Fruit fly (Drosophila melanogaster): Measurements from ENCODE around the gene Cpr66D.

Cpr66D gene

DNA sequence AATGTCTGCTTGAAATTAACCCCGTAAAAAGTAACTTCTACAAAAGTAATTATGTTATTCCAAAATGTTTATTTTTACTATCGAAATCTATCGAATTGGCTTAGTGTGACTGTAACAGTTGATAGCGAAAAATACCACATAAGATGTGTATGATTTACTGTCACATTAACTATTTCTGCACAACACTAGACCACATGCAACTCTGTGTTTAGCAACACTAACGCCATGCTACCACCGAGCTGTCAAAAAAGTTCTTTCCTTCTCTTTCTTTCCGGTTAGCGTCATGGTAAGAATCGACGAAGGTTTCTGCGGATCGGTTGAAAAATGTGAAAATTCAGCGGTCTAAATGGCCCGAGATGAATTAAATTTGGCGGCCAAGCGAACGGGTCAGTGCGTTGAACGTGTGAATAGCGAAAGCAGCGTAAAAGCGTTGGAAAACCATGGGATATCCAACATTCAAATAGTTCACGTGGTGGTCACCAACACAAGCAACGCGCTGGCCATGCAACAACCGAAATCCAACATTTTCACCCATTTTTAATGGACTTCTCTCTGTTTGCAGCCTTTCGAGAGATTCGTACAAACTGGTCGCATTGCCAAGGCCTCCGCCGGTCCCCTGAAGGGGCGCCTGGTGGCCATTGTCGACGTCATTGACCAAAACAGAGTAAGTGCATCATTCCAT is 39.3 kb upstream of the Cpr66D start, which contains the start of the genes Nelf-E and RpL14 (continued):
- TF ChIP-seq CG9215 (GFP tag; IDR thresholded peaks at IDR 0.05) (peak; percentile 77), Neu2 (GFP tag; optimal IDR thresholded peaks at IDR 0.05; ENCODE audit: borderline replicate concordance) (peak; percentile 83), CkIIα-i1 (GFP tag; IDR thresholded peaks at IDR 0.05) (0 out of 2 replicates have a peak, but pooled peaks have one; percentile 29), gcm (GFP tag; optimal IDR thresholded peaks at IDR 0.05) (peak; percentile 92), kay (GFP tag; optimal IDR thresholded peaks at IDR 0.05) (no peak), CG8290 (GFP tag; optimal IDR thresholded peaks at IDR 0.05) (no peak), CG8290 (tag; optimal IDR thresholded peaks at IDR 0.05) (peak; percentile 89 to 99), Xbp1 (GFP tag; optimal IDR thresholded peaks at IDR 0.05) (peak; percentile 93), CG32767 (GFP tag; IDR thresholded peaks at IDR 0.05) (peak; percentile 73; the same call in 1 of the 2 replicates), mld (GFP tag; IDR thresholded peaks at IDR 0.05; ENCODE audit: partially characterized antibody) (no peak), hb (GFP tag; IDR thresholded peaks at IDR 0.05; ENCODE audit: partially characterized antibody) (no peak), CTCF (GFP tag; optimal IDR thresholded peaks at IDR 0.05) (peak; percentile 70), gro (GFP tag; optimal IDR thresholded peaks at IDR 0.05) (peak; percentile 97), Spps (tag; optimal IDR thresholded peaks at IDR 0.05) (peak; percentile 81), Ada2b (GFP tag; IDR thresholded peaks at IDR 0.05) (peak; percentile 74), CG15073 (GFP tag; optimal IDR thresholded peaks at IDR 0.05) (no peak), Fer3 (tag; optimal IDR thresholded peaks at IDR 0.05) (peak; percentile 95), CG4730 (GFP tag; IDR thresholded peaks at IDR 0.05) (peak; percentile 82), CG6272 (GFP tag; IDR thresholded peaks at IDR 0.05) (peak; percentile 85), E2f1 (GFP tag; IDR thresholded peaks at IDR 0.05) (peak; percentile 85), CG12071 (GFP tag; optimal IDR thresholded peaks at IDR 0.05) (peak; percentile 97), gce (GFP tag; IDR thresholded peaks at IDR 0.05) (peak; percentile 94), CG17359 (tag; optimal IDR thresholded peaks at IDR 0.05) (peak; percentile 96), ash1 (GFP tag; optimal IDR thresholded peaks at IDR 0.05) (peak; percentile 98), CG30431 (GFP tag; optimal IDR thresholded peaks at IDR 0.05) (peak; percentile 81), CG12391 (tag; optimal IDR thresholded peaks at IDR 0.05) (peak; percentile 95), tup (GFP tag; optimal IDR thresholded peaks at IDR 0.05) (peak; percentile 89), Dref (GFP tag; IDR thresholded peaks at IDR 0.05) (peak; percentile 78), Oaz (GFP tag; IDR thresholded peaks at IDR 0.05) (peak; percentile 89), vfl (GFP tag; optimal IDR thresholded peaks at IDR 0.05) (peak; percentile 91), fd3F (GFP tag; optimal IDR thresholded peaks at IDR 0.05) (peak; percentile 91), caup (GFP tag; optimal IDR thresholded peaks at IDR 0.05; ENCODE audit: severe bottlenecking) (peak; percentile 99), sob (GFP tag; IDR thresholded peaks at IDR 0.05) (peak; percentile 98), CG11695 (GFP tag; IDR thresholded peaks at IDR 0.05) (peak; percentile 82), Mad (GFP tag; optimal IDR thresholded peaks at IDR 0.05) (peak; percentile 96), CG31388 (GFP tag; optimal IDR thresholded peaks at IDR 0.05) (peak; percentile 58), CG10959 (GFP tag; IDR thresholded peaks at IDR 0.05) (peak; percentile 85), CG16815 (GFP tag; optimal IDR thresholded peaks at IDR 0.05) (peak; percentile 76), CG8478 (optimal IDR thresholded peaks at IDR 0.05) (no peak), Ravus (GFP tag; IDR thresholded peaks at IDR 0.05) (peak; percentile 54), D (optimal IDR thresholded peaks at IDR 0.05) (peak; percentile 37), D (GFP tag; optimal IDR thresholded peaks at IDR 0.05) (peak; percentile 90), CG3726 (GFP tag; IDR thresholded peaks at IDR 0.05) (peak; percentile 39; the same call in 1 of the 3 replicates), CG4404 (GFP tag; IDR thresholded peaks at IDR 0.05) (peak; percentile 73), tap (tag; optimal IDR thresholded peaks at IDR 0.05) (peak; percentile 80), CG6813 (GFP tag; optimal IDR thresholded peaks at IDR 0.05) (peak; percentile 98), CG4707 (GFP tag; optimal IDR thresholded peaks at IDR 0.05) (peak; percentile 95), inv (GFP tag; IDR thresholded peaks at IDR 0.05; ENCODE audit: partially characterized antibody) (no peak), Meics (GFP tag; optimal IDR thresholded peaks at IDR 0.05) (peak; percentile 97), CG12769 (tag; optimal IDR thresholded peaks at IDR 0.05) (peak; percentile 96), maf-S (GFP tag; optimal IDR thresholded peaks at IDR 0.05) (peak; percentile 94)
